Worm (Caenorhabditis elegans): Measurements from ENCODE around the gene atg-16.1.

Gene atg-16.1

ce11 chrX:4451936-4452335 lies 10.3 kb downstream of the atg-16.1 start:
- no peak for TF ChIP-seq dmd-9 (GFP tag; IDR thresholded peaks at IDR 0.05)
- no peak for TF ChIP-seq zag-1 (tag; optimal IDR thresholded peaks at IDR 0.05)
- no peak for TF ChIP-seq aha-1 (tag)
- TF ChIP-seq skn-1 (tag; optimal IDR thresholded peaks at IDR 0.05) = no peak

ce11 chrX:4448283-4448682 lies 14.0 kb downstream of the atg-16.1 start, which contains the start of gene mltn-13:
Gene mltn-13, minus strand, starts transcription at chrX:4448383.
- TF ChIP-seq F49E8.2 (tag; optimal IDR thresholded peaks at IDR 0.05; ENCODE audit: borderline replicate concordance) (no peak), nhr-77 (tag; optimal IDR thresholded peaks at IDR 0.05) (no peak), mxl-3 (GFP tag; optimal IDR thresholded peaks at IDR 0.05) (no peak)

ce11 chrX:4444843-4445242 lies 17.4 kb downstream of the atg-16.1 start:
- peak; percentile 48 for TF ChIP-seq unc-130 (GFP tag; optimal IDR thresholded peaks at IDR 0.05)
- TF ChIP-seq pha-4 (GFP tag; IDR thresholded peaks at IDR 0.05) = peak; percentile 81
- no peak for TF ChIP-seq pha-4 (tag; optimal IDR thresholded peaks at IDR 0.05)
- no peak for TF ChIP-seq nhr-25 (tag; optimal IDR thresholded peaks at IDR 0.05; ENCODE audit: borderline replicate concordance, insufficient read depth)
- 0 out of 2 replicates have a peak, but pooled peaks have one; percentile 12 for TF ChIP-seq Y48G9A.11 (GFP tag; IDR thresholded peaks at IDR 0.05)
- no peak for TF ChIP-seq nhr-77 (tag; optimal IDR thresholded peaks at IDR 0.05)
- TF ChIP-seq ceh-20 (GFP tag; IDR thresholded peaks at IDR 0.05) = peak; percentile 32; the same call in 1 of the 2 replicates
- no peak for TF ChIP-seq nhr-28 (tag; optimal IDR thresholded peaks at IDR 0.05)
- 0 out of 2 replicates have a peak, but pooled peaks have one; percentile 43 for TF ChIP-seq F26F4.8 (GFP tag; conservative IDR thresholded peaks at IDR 0.05)
- TF ChIP-seq snpc-1.2 (GFP tag; IDR thresholded peaks at IDR 0.05) = peak; percentile 82
- TF ChIP-seq nhr-76 (tag; optimal IDR thresholded peaks at IDR 0.05) = no peak
- TF ChIP-seq T26A8.4 (GFP tag; IDR thresholded peaks at IDR 0.05) = peak; percentile 45
- TF ChIP-seq ZK546.5 (tag; optimal IDR thresholded peaks at IDR 0.05) = no peak
- TF ChIP-seq pqm-1 (tag; optimal IDR thresholded peaks at IDR 0.05) = no peak
- 0 out of 2 replicates have a peak, but pooled peaks have one; percentile 14 for TF ChIP-seq lin-1 (GFP tag; IDR thresholded peaks at IDR 0.05)
- peak; percentile 74 for TF ChIP-seq arid-1 (GFP tag; conservative IDR thresholded peaks at IDR 0.05)
- no peak for TF ChIP-seq lsy-2 (tag; optimal IDR thresholded peaks at IDR 0.05)
- 0 out of 4 replicates have a peak, but pooled peaks of 1 of the 2 experiments have one; percentile 67 for TF ChIP-seq madf-5 (GFP tag; IDR thresholded peaks at IDR 0.05)
- peak; percentile 76; the same call in 1 of the 2 replicates for TF ChIP-seq F44E2.7 (GFP tag; IDR thresholded peaks at IDR 0.05)
- TF ChIP-seq nhr-237 (tag; optimal IDR thresholded peaks at IDR 0.05) = no peak
- peak; percentile 21 for TF ChIP-seq ztf-7 (tag; optimal IDR thresholded peaks at IDR 0.05)
- TF ChIP-seq hmg-1.1 (GFP tag; IDR thresholded peaks at IDR 0.05) = peak; percentile 71
- TF ChIP-seq fos-1 (tag; optimal IDR thresholded peaks at IDR 0.05) = no peak
- TF ChIP-seq lin-38 (GFP tag; IDR thresholded peaks at IDR 0.05) = peak; percentile 72
- no peak for TF ChIP-seq ceh-62 (tag; optimal IDR thresholded peaks at IDR 0.05)
- TF ChIP-seq D1046.2 (GFP tag; IDR thresholded peaks at IDR 0.05) = 0 out of 2 replicates have a peak, but pooled peaks have one; percentile 45
- TF ChIP-seq dmd-6 (GFP tag; IDR thresholded peaks at IDR 0.05) = peak; percentile 54
- TF ChIP-seq vab-7 (GFP tag; IDR thresholded peaks at IDR 0.05) = peak; percentile 73
- TF ChIP-seq zip-2 (tag; optimal IDR thresholded peaks at IDR 0.05) = no peak
- TF ChIP-seq ceh-44 (GFP tag; IDR thresholded peaks at IDR 0.05) = peak; percentile 56; the same call in 1 of the 2 replicates
- TF ChIP-seq mes-2 (tag; optimal IDR thresholded peaks at IDR 0.05; ENCODE audit: poor library complexity, severe bottlenecking) = peak; percentile 74
- TF ChIP-seq egl-43 (GFP tag; IDR thresholded peaks at IDR 0.05) = peak; percentile 77
- 0 out of 2 replicates have a peak, but pooled peaks have one; percentile 41 for TF ChIP-seq ctbp-1 (GFP tag; IDR thresholded peaks at IDR 0.05)
- TF ChIP-seq mep-1 (tag; optimal IDR thresholded peaks at IDR 0.05) = peak; percentile 55
- peak; percentile 47 for TF ChIP-seq Y5F2A.4 (GFP tag; optimal IDR thresholded peaks at IDR 0.05)
- peak; percentile 20 for TF ChIP-seq F10B5.3 (tag; optimal IDR thresholded peaks at IDR 0.05)
- TF ChIP-seq mdt-29 (GFP tag; IDR thresholded peaks at IDR 0.05) = no peak
- TF ChIP-seq rbr-2 (tag; optimal IDR thresholded peaks at IDR 0.05) = peak; percentile 2
- TF ChIP-seq fkh-10 (GFP tag; optimal IDR thresholded peaks at IDR 0.05) = no peak
- 0 out of 2 replicates have a peak, but pooled peaks have one; percentile 40 for TF ChIP-seq Y75B8A.6 (GFP tag; IDR thresholded peaks at IDR 0.05)
- TF ChIP-seq tra-1 (GFP tag; IDR thresholded peaks at IDR 0.05) = peak; percentile 70; the same call in 1 of the 2 replicates
- no peak for TF ChIP-seq dpl-1 (GFP tag; optimal IDR thresholded peaks at IDR 0.05)
